Worm (Caenorhabditis elegans) whole organism, midembryonic: ENCODE data around the gene cog-1.

Source experiments
- T22C8.4 ChIP-seq: fragments of 200-800 bp; sonication (Bioruptor generic); IDR thresholded peaks from 2 replicates; pipeline ENCODE4 v1.3.6; 2022; ENCODE audit warnings: missing genetic modification characterization, missing compliant biosample characterization
- cog-1 ChIP-seq: sonication (generic microtip); optimal IDR thresholded peaks from 2 replicates; lab custom pipeline; 2016; ENCODE audit warnings: missing genetic modification characterization, missing compliant biosample characterization
- flt-1 ChIP-seq: fragments of 200-800 bp; sonication (Bioruptor generic); IDR thresholded peaks from 2 replicates; pipeline ENCODE4 v1.3.6; 2022; ENCODE audit warnings: missing genetic modification characterization, missing compliant biosample characterization
- klf-2 ChIP-seq: fragments of 200-800 bp; sonication (Bioruptor generic); conservative IDR thresholded peaks from 2 replicates; pipeline ENCODE4 v1.3.6; 2022; ENCODE audit warnings: missing genetic modification reagents, missing genetic modification characterization, missing compliant biosample characterization
- med-1 ChIP-seq: sonication (generic microtip); optimal IDR thresholded peaks from 2 replicates; lab custom pipeline; 2017; ENCODE audit warnings: missing genetic modification characterization, mild to moderate bottlenecking, missing compliant biosample characterization, antibody characterized with exemption, missing genetic modification reagents; ENCODE audit not compliant: insufficient read depth
- ref-1 ChIP-seq: fragments of 200-800 bp; sonication (Bioruptor generic); conservative IDR thresholded peaks from 2 replicates; pipeline ENCODE4 v1.3.6; 2022; ENCODE audit warnings: missing genetic modification reagents, missing genetic modification characterization, missing compliant biosample characterization
- tab-1 ChIP-seq: fragments of 200-800 bp; sonication (Bioruptor generic); IDR thresholded peaks from 2 replicates; pipeline ENCODE4 v1.3.6; 2022; ENCODE audit warnings: missing genetic modification characterization, missing compliant biosample characterization
- ztf-23 ChIP-seq: fragments of 200-800 bp; sonication (Bioruptor generic); IDR thresholded peaks from 2 replicates; pipeline ENCODE4 v1.3.6; 2022; ENCODE audit warnings: missing genetic modification reagents, missing genetic modification characterization, missing compliant biosample characterization
- ztf-29 ChIP-seq: fragments of 200-800 bp; sonication (Bioruptor generic); IDR thresholded peaks from 2 replicates; pipeline ENCODE4 v1.3.6; 2022; ENCODE audit warnings: missing genetic modification reagents, missing genetic modification characterization, missing compliant biosample characterization

Gene cog-1

ce11 chrII:14902193-14902592 is at the start of gene cog-1:
Gene cog-1, plus strand, starts transcription at chrII:14902493.
- TF ChIP-seq flt-1 (GFP tag; lab: Robert Waterston, UW) (no peak), ztf-29 (GFP tag; lab: Robert Waterston, UW) (no peak), ref-1 (GFP tag; lab: Robert Waterston, UW) (no peak), klf-2 (no peak), T22C8.4 (GFP tag; lab: Robert Waterston, UW) (no peak), tab-1 (GFP tag; lab: Robert Waterston, UW) (no peak), cog-1 (tag; lab: Kevin White, UChicago) (no peak), ztf-23 (GFP tag; lab: Robert Waterston, UW) (no peak), med-1 (no peak)

- TF ChIP-seq ztf-29 (GFP tag; lab: Robert Waterston, UW) (no peak), klf-2 (no peak), flt-1 (GFP tag; lab: Robert Waterston, UW) (no peak), T22C8.4 (GFP tag; lab: Robert Waterston, UW) (no peak), ztf-23 (GFP tag; lab: Robert Waterston, UW) (no peak), med-1 (no peak), cog-1 (tag; lab: Kevin White, UChicago) (no peak), tab-1 (GFP tag; lab: Robert Waterston, UW) (no peak), ref-1 (GFP tag; lab: Robert Waterston, UW) (no peak)
Measured at ce11 chrII:14855229-14855628, 47.1 kb upstream of the cog-1 start, which contains the start of gene R05H10.7. Gene R05H10.7, plus strand, starts transcription at chrII:14855529.

- no peak for TF ChIP-seq flt-1 (GFP tag; lab: Robert Waterston, UW)
- no peak for TF ChIP-seq tab-1 (GFP tag; lab: Robert Waterston, UW)
- no peak for TF ChIP-seq cog-1 (tag; lab: Kevin White, UChicago)
- TF ChIP-seq ztf-23 (GFP tag; lab: Robert Waterston, UW): peak; percentile 31; the same call in 1 of the 2 replicates
Measured at ce11 chrII:14856922-14857321, 45.4 kb upstream of the cog-1 start, which contains the start of gene rbm-28. Gene rbm-28, plus strand, starts transcription at chrII:14857259.

ce11 chrII:14866156-14866555 is 36.1 kb upstream of the cog-1 start:
- TF ChIP-seq klf-2 (no peak), tab-1 (GFP tag; lab: Robert Waterston, UW) (no peak), ztf-29 (GFP tag; lab: Robert Waterston, UW) (no peak), ztf-23 (GFP tag; lab: Robert Waterston, UW) (no peak), flt-1 (GFP tag; lab: Robert Waterston, UW) (no peak), med-1 (no peak), ref-1 (GFP tag; lab: Robert Waterston, UW) (no peak), T22C8.4 (GFP tag; lab: Robert Waterston, UW) (no peak)

ce11 chrII:14866668-14867067 is 35.6 kb upstream of the cog-1 start, which contains the start of gene gpx-2:
Gene gpx-2, plus strand, starts transcription at chrII:14866766.
- TF ChIP-seq flt-1 (GFP tag; lab: Robert Waterston, UW) (no peak), ref-1 (GFP tag; lab: Robert Waterston, UW) (no peak), T22C8.4 (GFP tag; lab: Robert Waterston, UW) (no peak), ztf-23 (GFP tag; lab: Robert Waterston, UW) (no peak), cog-1 (tag; lab: Kevin White, UChicago) (no peak), tab-1 (GFP tag; lab: Robert Waterston, UW) (no peak), klf-2 (no peak), ztf-29 (GFP tag; lab: Robert Waterston, UW) (no peak), med-1 (no peak)

ce11 chrII:14867530-14867929 is 34.8 kb upstream of the cog-1 start:
- no peak for TF ChIP-seq med-1
- no peak for TF ChIP-seq ztf-29 (GFP tag; lab: Robert Waterston, UW)
- no peak for TF ChIP-seq klf-2
- TF ChIP-seq ztf-23 (GFP tag; lab: Robert Waterston, UW): no peak
- no peak for TF ChIP-seq ref-1 (GFP tag; lab: Robert Waterston, UW)
- TF ChIP-seq T22C8.4 (GFP tag; lab: Robert Waterston, UW): no peak
- no peak for TF ChIP-seq tab-1 (GFP tag; lab: Robert Waterston, UW)

ce11 chrII:14869644-14870043 is 32.6 kb upstream of the cog-1 start, which contains the start of gene R05H10.3:
Gene R05H10.3, plus strand, starts transcription at chrII:14869944.
- TF ChIP-seq med-1 (no peak), T22C8.4 (GFP tag; lab: Robert Waterston, UW) (no peak), klf-2 (no peak), ztf-29 (GFP tag; lab: Robert Waterston, UW) (no peak), ref-1 (GFP tag; lab: Robert Waterston, UW) (no peak), flt-1 (GFP tag; lab: Robert Waterston, UW) (no peak)

ce11 chrII:14876737-14877203 is 25.5 kb upstream of the cog-1 start, which contains the start of gene Y53F4A.2:
Gene Y53F4A.2, minus strand, starts transcription at chrII:14877153.
- TF ChIP-seq T22C8.4 (GFP tag; lab: Robert Waterston, UW) (no peak), ztf-29 (GFP tag; lab: Robert Waterston, UW) (no peak), ref-1 (GFP tag; lab: Robert Waterston, UW) (no peak), cog-1 (tag; lab: Kevin White, UChicago) (no peak), tab-1 (GFP tag; lab: Robert Waterston, UW) (no peak), ztf-23 (GFP tag; lab: Robert Waterston, UW) (no peak), klf-2 (no peak), med-1 (no peak), flt-1 (GFP tag; lab: Robert Waterston, UW) (no peak)

ce11 chrII:14892515-14892914 is 9.8 kb upstream of the cog-1 start:
- no peak for TF ChIP-seq T22C8.4 (GFP tag; lab: Robert Waterston, UW)
- no peak for TF ChIP-seq med-1

ce11 chrII:14896503-14896902 is 5.8 kb upstream of the cog-1 start:
- no peak for TF ChIP-seq ref-1 (GFP tag; lab: Robert Waterston, UW)
- no peak for TF ChIP-seq T22C8.4 (GFP tag; lab: Robert Waterston, UW)
- TF ChIP-seq flt-1 (GFP tag; lab: Robert Waterston, UW): no peak
- no peak for TF ChIP-seq med-1
- TF ChIP-seq cog-1 (tag; lab: Kevin White, UChicago): no peak
- TF ChIP-seq ztf-29 (GFP tag; lab: Robert Waterston, UW): no peak
- TF ChIP-seq klf-2: no peak
- no peak for TF ChIP-seq ztf-23 (GFP tag; lab: Robert Waterston, UW)
- no peak for TF ChIP-seq tab-1 (GFP tag; lab: Robert Waterston, UW)
